Fruit fly (Drosophila melanogaster): Measurements from ENCODE around the gene Polr2F.

Polr2F gene

dm6 chr3R:5364539-5365273 is 6.9 kb upstream of the Polr2F start:
- no peak for TF ChIP-seq CG17801 (GFP tag; optimal IDR thresholded peaks at IDR 0.05; ENCODE audit: partially characterized antibody)

DNA sequence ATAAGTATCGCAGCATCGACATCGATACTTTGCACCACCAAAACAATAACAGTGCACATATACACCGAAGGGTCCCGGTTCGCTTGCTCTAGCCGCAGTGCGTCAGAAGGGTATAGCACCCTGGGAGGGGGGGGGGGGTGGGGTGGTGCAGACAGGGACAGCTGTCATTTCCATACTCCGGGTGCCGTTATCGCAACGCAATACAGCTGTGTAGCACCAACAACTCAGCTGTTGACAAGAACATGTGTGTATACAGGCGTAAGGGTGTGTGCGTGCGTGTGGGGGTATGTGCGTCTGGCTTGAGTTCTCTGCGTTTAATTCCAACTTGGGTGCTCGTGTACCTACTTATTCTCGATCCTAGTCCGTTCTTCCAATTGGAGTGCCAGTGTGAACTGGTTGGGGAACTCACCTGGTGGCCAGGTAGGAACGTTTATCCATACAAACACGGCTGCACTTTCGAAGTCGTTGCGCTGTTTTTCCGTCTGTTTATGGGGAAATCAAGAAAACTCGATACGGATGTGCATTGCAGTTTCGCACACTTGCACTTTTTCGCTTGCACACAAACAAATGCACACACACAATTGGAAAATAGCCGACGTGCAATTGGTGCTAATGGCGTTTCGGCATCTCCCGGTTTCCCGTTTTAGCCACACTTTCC is 4.0 kb upstream of the Polr2F start:
- no peak for TF ChIP-seq CG17801 (GFP tag; optimal IDR thresholded peaks at IDR 0.05; ENCODE audit: partially characterized antibody)

DNA sequence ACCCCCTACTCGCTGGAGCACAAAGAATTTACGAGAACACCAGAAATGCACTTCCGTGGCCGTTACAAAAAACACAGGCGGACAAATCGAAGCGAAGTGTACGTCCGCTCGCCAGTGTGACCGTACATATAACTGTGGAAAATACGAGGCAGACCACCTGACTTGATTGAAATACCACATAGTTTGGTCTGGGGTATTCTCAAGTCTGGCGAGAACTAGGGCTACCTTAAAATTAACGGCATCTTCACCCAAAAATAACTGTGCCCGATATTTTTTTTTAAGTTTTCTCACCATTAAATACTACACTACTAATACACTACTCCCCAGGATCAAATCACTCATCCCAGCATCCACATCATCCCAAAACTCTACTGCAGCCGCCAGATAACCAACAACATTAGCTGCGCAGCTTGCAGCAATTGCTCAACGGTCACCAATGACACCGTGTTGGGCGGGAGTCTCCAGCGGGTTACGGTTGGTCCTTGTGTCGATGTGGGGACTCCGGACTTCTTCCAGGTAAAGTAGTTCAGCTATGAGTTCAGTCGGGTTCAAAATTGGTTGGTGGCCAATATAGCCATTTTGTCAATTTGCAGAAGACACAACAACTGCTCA is 3.3 kb upstream of the Polr2F start, which contains the start of gene Cerk:
Gene Cerk (minus strand): TSS at position 137 of the 612 bp plus-strand sequence.
- TF ChIP-seq CG17801 (GFP tag; optimal IDR thresholded peaks at IDR 0.05; ENCODE audit: partially characterized antibody), result peak; percentile 22

DNA sequence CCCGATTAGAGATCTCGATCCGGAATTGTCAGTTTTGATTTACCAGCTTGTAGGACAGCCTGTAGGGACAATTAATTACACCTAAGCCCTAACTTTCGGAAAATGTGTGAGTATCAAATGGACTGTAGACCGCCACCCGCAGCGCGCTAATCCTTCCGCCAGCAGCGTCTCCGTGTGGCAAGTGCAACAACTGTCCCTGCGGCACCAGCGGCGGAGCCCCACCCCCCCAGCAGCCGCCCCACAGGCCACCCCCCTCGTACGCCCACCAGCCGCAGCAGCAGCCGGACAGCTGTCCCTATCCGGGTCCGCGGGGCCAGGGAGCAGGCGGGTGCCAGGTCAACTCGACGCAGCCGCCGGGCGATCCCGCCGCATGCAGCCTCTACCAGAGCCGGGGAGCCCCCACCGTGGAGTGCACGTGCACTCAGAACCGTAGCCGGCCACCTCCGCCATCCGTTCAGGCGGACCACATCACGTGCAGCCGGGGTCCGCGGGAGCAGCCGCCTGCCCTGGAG is 2.0 kb upstream of the Polr2F start, which contains the start of the genes CG31542 and CG34277:
Gene CG31542 (plus strand): TSS at position 51 of the 512 bp plus-strand sequence.
Gene CG34277 (plus strand): TSS at position 51 of the 512 bp plus-strand sequence.
- TF ChIP-seq CG17801 (GFP tag; optimal IDR thresholded peaks at IDR 0.05; ENCODE audit: partially characterized antibody), result no peak

DNA sequence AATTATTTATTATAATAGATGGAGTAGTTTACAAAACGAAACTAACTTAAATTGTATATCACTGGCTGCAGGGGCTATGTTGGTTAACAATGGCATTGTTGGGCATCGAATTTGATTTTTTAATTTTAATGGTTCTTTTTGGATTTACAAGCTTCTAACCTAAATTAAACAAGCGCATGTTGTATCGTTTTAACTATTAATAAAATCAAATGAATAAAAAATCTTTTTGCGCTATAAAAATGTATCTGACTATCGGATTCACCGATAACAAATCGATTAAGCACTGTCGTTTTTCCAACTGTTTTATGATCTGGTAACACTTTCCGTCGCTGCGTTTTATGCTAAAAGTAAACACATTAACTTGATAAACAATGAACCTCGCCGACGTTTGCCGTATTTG is 3.1 kb downstream of the Polr2F start, which contains the start of the genes hd and CG14667:
Gene hd (minus strand): TSS at position 243 of the 400 bp plus-strand sequence.
Gene CG14667 (plus strand): TSS at position 303 of the 400 bp plus-strand sequence.
- TF ChIP-seq CG17801 (GFP tag; optimal IDR thresholded peaks at IDR 0.05; ENCODE audit: partially characterized antibody), result no peak

DNA sequence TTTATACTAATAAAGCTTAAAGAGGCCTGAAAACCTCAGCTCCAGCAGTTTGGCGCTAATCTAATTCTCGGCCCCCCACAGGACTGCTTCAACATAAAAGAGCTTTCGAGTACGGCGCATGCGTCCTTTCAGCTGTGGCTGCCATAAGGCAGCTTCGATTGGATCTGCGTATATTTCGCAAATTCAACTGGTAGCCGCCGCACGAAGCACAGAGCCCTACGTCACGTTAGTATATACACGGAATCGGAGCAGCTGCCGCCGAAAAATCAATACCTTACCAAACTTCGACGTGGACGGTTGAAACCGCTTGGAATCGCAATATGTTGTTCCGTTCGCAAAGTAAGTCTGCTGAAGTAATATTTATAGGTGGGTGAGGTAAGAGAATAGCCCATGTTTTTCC is 5.0 kb downstream of the Polr2F start, which contains the start of gene 7B2:
Gene 7B2 (plus strand): TSS at position 169 of the 400 bp plus-strand sequence.
- TF ChIP-seq CG17801 (GFP tag; optimal IDR thresholded peaks at IDR 0.05; ENCODE audit: partially characterized antibody), result no peak

- no peak for TF ChIP-seq CG17801 (GFP tag; optimal IDR thresholded peaks at IDR 0.05; ENCODE audit: partially characterized antibody)
These were observed 14.2 kb downstream of the Polr2F start for dm6 chr3R:5385761-5386160.

DNA sequence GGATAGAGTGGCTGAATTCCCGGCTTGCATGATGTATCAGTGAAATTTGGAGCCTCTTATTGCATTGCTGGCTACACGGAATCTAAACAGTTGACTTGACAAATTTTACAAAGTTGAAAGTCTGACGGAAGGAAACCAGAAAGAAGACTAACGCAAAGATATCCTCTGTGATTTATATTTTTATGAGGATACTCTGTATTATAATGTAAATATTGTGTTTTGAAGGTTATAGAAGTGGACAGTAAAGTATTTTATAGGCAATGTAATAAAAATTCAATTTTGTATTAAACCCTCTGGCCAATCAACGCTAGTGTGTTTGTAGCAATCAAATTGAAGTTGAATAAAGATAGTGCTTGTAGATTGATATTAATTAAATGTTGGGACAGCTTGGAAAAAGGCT is 16.0 kb downstream of the Polr2F start, which contains the start of gene CG14668:
Gene CG14668 (minus strand): TSS at position 101 of the 400 bp plus-strand sequence.
- TF ChIP-seq CG17801 (GFP tag; optimal IDR thresholded peaks at IDR 0.05; ENCODE audit: partially characterized antibody), result no peak

dm6 chr3R:5387996-5388395 is 16.4 kb downstream of the Polr2F start:
- TF ChIP-seq CG17801 (GFP tag; optimal IDR thresholded peaks at IDR 0.05; ENCODE audit: partially characterized antibody), result no peak

DNA sequence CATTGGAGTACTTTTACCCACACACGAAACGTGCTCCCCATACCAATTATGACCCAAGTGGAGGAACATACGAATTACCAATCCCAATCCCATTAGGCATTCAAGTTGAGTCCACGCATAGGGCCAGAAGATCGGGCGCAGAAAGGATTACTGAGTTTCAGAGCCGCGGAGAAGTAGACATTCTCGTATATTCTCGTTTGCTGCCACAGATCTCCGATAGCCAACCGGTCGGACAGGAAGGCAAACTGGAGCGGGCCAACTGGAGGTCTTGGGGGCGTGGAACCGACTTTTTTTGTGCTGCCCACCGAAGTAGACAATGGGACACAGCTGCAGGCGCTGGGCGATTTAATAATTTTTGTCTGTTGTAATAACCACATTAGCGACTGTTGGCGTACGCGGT is 17.4 kb downstream of the Polr2F start:
- TF ChIP-seq CG17801 (GFP tag; optimal IDR thresholded peaks at IDR 0.05; ENCODE audit: partially characterized antibody), result no peak

DNA sequence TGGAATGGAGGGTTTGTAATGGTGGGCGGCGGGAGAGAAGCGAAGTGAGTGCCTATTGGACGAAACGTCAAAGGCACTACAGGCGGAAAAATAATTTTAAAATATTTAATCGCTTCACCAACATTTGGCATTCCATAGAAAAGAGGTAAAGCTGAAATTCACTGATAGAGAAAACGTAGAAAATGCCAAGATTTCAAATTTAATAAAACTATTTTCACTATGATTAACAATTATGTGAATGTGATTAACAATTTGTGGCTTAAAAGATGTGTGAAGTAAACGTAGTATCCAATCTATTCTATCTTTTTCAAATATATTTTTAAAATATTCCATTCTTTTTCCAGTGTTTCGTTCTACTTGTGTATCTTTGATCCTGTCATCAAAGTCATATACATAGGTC is 17.8 kb downstream of the Polr2F start:
- TF ChIP-seq CG17801 (GFP tag; optimal IDR thresholded peaks at IDR 0.05; ENCODE audit: partially characterized antibody), result no peak

DNA sequence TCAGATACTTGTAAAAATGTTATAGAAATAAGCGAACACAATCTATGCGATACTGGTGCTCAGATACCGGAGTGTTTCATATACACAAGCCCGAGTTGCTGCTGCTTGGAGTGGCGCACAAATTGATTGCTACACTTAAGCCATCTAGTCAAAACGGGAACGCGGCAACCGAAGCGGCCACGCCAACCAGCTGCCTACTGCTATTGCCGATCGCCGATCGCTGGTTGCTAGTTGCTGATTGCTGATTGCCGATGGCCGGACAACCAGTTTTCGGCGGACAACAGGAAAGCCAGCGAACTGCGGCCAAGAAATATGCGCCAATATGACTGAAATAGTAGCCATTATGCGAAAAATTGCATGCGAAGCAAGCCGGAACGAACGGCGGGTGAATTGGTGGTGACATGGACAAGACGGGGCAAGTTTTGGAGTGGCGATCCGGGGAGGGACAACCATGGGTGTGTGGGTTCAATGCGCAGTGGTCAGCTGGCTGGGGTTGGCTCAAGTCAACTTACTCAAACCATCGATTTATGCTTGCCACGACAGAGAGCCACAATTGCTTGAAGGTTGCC is 18.6 kb downstream of the Polr2F start:
- no peak for TF ChIP-seq CG17801 (GFP tag; optimal IDR thresholded peaks at IDR 0.05; ENCODE audit: partially characterized antibody)

DNA sequence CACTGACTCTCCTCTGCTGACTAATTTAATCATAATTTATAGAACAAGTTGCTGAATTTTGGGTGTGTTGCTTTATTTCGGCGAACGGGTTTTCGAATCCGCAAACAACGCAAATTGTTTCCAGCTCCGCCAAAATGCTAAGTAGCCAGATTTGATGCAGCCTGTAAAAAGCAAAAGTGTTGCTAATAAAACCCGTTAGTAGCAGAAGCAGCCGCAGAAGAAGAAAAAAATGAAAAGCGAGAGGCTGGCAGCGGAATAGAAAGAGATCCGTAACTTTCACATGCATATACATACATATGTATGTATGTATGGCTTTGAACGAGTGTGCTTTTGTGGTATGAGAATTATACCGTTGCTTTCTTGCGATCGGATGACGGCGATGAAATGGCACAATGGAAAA is 20.4 kb downstream of the Polr2F start:
- no peak for TF ChIP-seq CG17801 (GFP tag; optimal IDR thresholded peaks at IDR 0.05; ENCODE audit: partially characterized antibody)

- TF ChIP-seq CG17801 (GFP tag; optimal IDR thresholded peaks at IDR 0.05; ENCODE audit: partially characterized antibody), result no peak
These were observed 21.0 kb downstream of the Polr2F start, which contains the start of gene kkv for dm6 chr3R:5392621-5393020. Gene kkv (minus strand): TSS chr3R:5392866.

Measured in ovary, adult (tissue).